Worm (Caenorhabditis elegans) whole organism, young adult: ENCODE results near the gene Y15E3A.3.
A peak's percentile ranks its signal among the peaks of the same experiment; 100 is the strongest.

Source experiments
- B0019.2 ChIP-seq: fragments of 200-800 bp; sonication (Bioruptor generic); conservative IDR thresholded peaks from 2 replicates; pipeline ENCODE4 v1.3.6; 2022; ENCODE audit warnings: missing genetic modification reagents, missing genetic modification characterization, missing compliant biosample characterization
- B0336.3 ChIP-seq: fragments of 200-800 bp; sonication (Bioruptor generic); IDR thresholded peaks from 2 replicates; pipeline ENCODE4 v1.3.6; 2022; ENCODE audit warnings: missing genetic modification characterization, missing compliant biosample characterization
- C17E4.6 ChIP-seq: fragments of 200-800 bp; sonication (Bioruptor generic); IDR thresholded peaks from 2 replicates; pipeline ENCODE4 v1.3.6; 2022; ENCODE audit warnings: missing genetic modification reagents, missing genetic modification characterization, missing compliant biosample characterization
- F22D6.2 ChIP-seq: sonication (generic microtip); optimal IDR thresholded peaks from 2 replicates; lab custom pipeline; 2016; ENCODE audit warnings: mild to moderate bottlenecking, missing genetic modification characterization, missing compliant biosample characterization
- F23B12.7 ChIP-seq: sonication (generic microtip); optimal IDR thresholded peaks from 2 replicates; lab custom pipeline; 2017; ENCODE audit warnings: missing genetic modification characterization, mild to moderate bottlenecking, missing compliant biosample characterization, antibody characterized with exemption, moderate library complexity; ENCODE audit not compliant: insufficient read depth
- F33H1.4 ChIP-seq: fragments of 200-800 bp; sonication (Bioruptor generic); IDR thresholded peaks from 2 replicates; pipeline ENCODE4 v1.3.6; 2022; ENCODE audit warnings: missing genetic modification reagents, missing genetic modification characterization, missing compliant biosample characterization
- F49E8.2 ChIP-seq: sonication (generic microtip); optimal IDR thresholded peaks from 3 replicates; lab custom pipeline; 2017; ENCODE audit warnings: missing genetic modification characterization, mild to moderate bottlenecking, missing compliant biosample characterization, antibody characterized with exemption, moderate library complexity; ENCODE audit not compliant: insufficient read depth
- F57C9.4 ChIP-seq: sonication (generic microtip); optimal IDR thresholded peaks from 2 replicates; lab custom pipeline; 2017; ENCODE audit warnings: mild to moderate bottlenecking, missing genetic modification characterization, missing compliant biosample characterization
- Y56A3A.18 ChIP-seq: fragments of 200-800 bp; sonication (Bioruptor generic); IDR thresholded peaks from 2 replicates; pipeline ENCODE4 v1.3.6; 2022; ENCODE audit warnings: missing genetic modification reagents, missing genetic modification characterization, missing compliant biosample characterization
- atf-7 ChIP-seq: sonication (generic microtip); optimal IDR thresholded peaks from 2 replicates; lab custom pipeline; 2017; ENCODE audit warnings: mild to moderate bottlenecking, missing genetic modification characterization, missing compliant biosample characterization
- ccch-3 ChIP-seq: fragments of 200-800 bp; sonication (Bioruptor generic); optimal IDR thresholded peaks from 2 replicates; lab custom pipeline; 2018; ENCODE audit warnings: mild to moderate bottlenecking, missing genetic modification characterization, missing compliant biosample characterization
- cebp-1 ChIP-seq, 2 experiments: fragments of 200-800 bp in 1 of 2; sonication (Bioruptor generic) in 1 of 2; sonication (generic microtip) in 1 of 2; IDR thresholded peaks in 1 of 2; optimal IDR thresholded peaks in 1 of 2; 2 replicates each; pipeline versions ENCODE4 v1.3.6 to Lab custom; 2017 to 2022; ENCODE audit warnings: missing compliant biosample characterization in 2 of 2, missing genetic modification characterization in 2 of 2, mild to moderate bottlenecking in 1 of 2, missing genetic modification reagents in 1 of 2, moderate library complexity in 1 of 2
- ceh-40 ChIP-seq: fragments of 200-800 bp; sonication (Bioruptor generic); IDR thresholded peaks from 2 replicates; pipeline ENCODE4 v1.3.6; 2022; ENCODE audit warnings: missing genetic modification characterization, missing compliant biosample characterization
- ceh-58 ChIP-seq: fragments of 200-800 bp; sonication (Bioruptor generic); IDR thresholded peaks from 2 replicates; pipeline ENCODE4 v1.3.6; 2022; ENCODE audit warnings: missing genetic modification characterization, missing compliant biosample characterization
- dpl-1 ChIP-seq: fragments of 150-350 bp; optimal IDR thresholded peaks from 2 replicates; lab custom pipeline; 2014; ENCODE audit warnings: missing biosample characterization, missing genetic modification reagents, missing genetic modification characterization
- efl-1 ChIP-seq: fragments of 150-350 bp; optimal IDR thresholded peaks from 2 replicates; lab custom pipeline; 2014; ENCODE audit warnings: missing biosample characterization, missing genetic modification reagents, missing genetic modification characterization
- egl-18 ChIP-seq: fragments of 200-800 bp; sonication (Bioruptor generic); IDR thresholded peaks from 2 replicates; pipeline ENCODE4 v1.3.6; 2022; ENCODE audit warnings: missing genetic modification reagents, missing genetic modification characterization, missing compliant biosample characterization
- hlh-12 ChIP-seq: sonication (generic microtip); optimal IDR thresholded peaks from 2 replicates; lab custom pipeline; 2016; ENCODE audit warnings: missing genetic modification characterization, missing compliant biosample characterization
- hlh-26 ChIP-seq: fragments of 200-800 bp; sonication (Bioruptor generic); conservative IDR thresholded peaks from 2 replicates; pipeline ENCODE4 v1.3.6; 2022; ENCODE audit warnings: missing genetic modification reagents, missing genetic modification characterization, missing compliant biosample characterization
- hmg-1.2 ChIP-seq: fragments of 200-800 bp; sonication (Bioruptor generic); IDR thresholded peaks from 2 replicates; pipeline ENCODE4 v1.3.6; 2022; ENCODE audit warnings: missing genetic modification reagents, missing genetic modification characterization, missing compliant biosample characterization
- hrde-1 ChIP-seq: sonication (generic microtip); optimal IDR thresholded peaks from 2 replicates; lab custom pipeline; 2016; ENCODE audit warnings: missing genetic modification characterization, mild to moderate bottlenecking, missing compliant biosample characterization, moderate library complexity, missing genotype, missing genetic modification reagents, borderline replicate concordance
- let-526 ChIP-seq: fragments of 200-800 bp; sonication (Bioruptor generic); IDR thresholded peaks from 2 replicates; pipeline ENCODE4 v1.3.6; 2022; ENCODE audit warnings: missing genetic modification reagents, missing genetic modification characterization, missing compliant biosample characterization
- let-607 ChIP-seq, 2 experiments: fragments of 200-800 bp in 1 of 2; sonication (Bioruptor generic) in 1 of 2; sonication (generic microtip) in 1 of 2; optimal IDR thresholded peaks; 2 replicates each; lab custom pipeline; 2016 to 2018; ENCODE audit warnings: mild to moderate bottlenecking in 2 of 2, missing compliant biosample characterization in 2 of 2, missing genetic modification characterization in 2 of 2, moderate library complexity in 2 of 2, missing genotype in 1 of 2
- lin-26 ChIP-seq: fragments of 200-800 bp; sonication (Bioruptor generic); IDR thresholded peaks from 2 replicates; pipeline ENCODE4 v1.3.6; 2022; ENCODE audit warnings: missing genetic modification reagents, missing genetic modification characterization, missing compliant biosample characterization
- lsy-27 ChIP-seq: sonication (generic microtip); optimal IDR thresholded peaks from 2 replicates; lab custom pipeline; 2017; ENCODE audit warnings: missing genetic modification characterization, mild to moderate bottlenecking, missing compliant biosample characterization, antibody characterized with exemption, missing genotype, borderline replicate concordance; ENCODE audit not compliant: insufficient read depth
- madf-10 ChIP-seq: sonication (generic microtip); optimal IDR thresholded peaks from 2 replicates; lab custom pipeline; 2016; ENCODE audit warnings: mild to moderate bottlenecking, missing genetic modification characterization, missing compliant biosample characterization
- madf-3 ChIP-seq: fragments of 200-800 bp; sonication (Bioruptor generic); IDR thresholded peaks from 2 replicates; pipeline ENCODE4 v1.3.6; 2022; ENCODE audit warnings: missing genetic modification reagents, missing genetic modification characterization, missing compliant biosample characterization
- mel-28 ChIP-seq: sonication (generic microtip); optimal IDR thresholded peaks from 2 replicates; lab custom pipeline; 2016; ENCODE audit warnings: borderline replicate concordance, mild to moderate bottlenecking, missing genetic modification characterization, missing compliant biosample characterization
- nfya-1 ChIP-seq: sonication (generic microtip); optimal IDR thresholded peaks from 2 replicates; lab custom pipeline; 2017; ENCODE audit warnings: antibody characterized with exemption, missing compliant biosample characterization, missing genetic modification characterization, borderline replicate concordance; ENCODE audit not compliant: insufficient read depth
- nfyb-1 ChIP-seq: fragments of 200-800 bp; sonication (Bioruptor generic); IDR thresholded peaks from 2 replicates; pipeline ENCODE4 v1.3.6; 2022; ENCODE audit warnings: missing genetic modification reagents, missing genetic modification characterization, missing compliant biosample characterization
- nhr-179 ChIP-seq: sonication (generic microtip); optimal IDR thresholded peaks from 2 replicates; lab custom pipeline; 2016; ENCODE audit warnings: mild to moderate bottlenecking, missing genetic modification characterization, missing compliant biosample characterization
- nhr-80 ChIP-seq: sonication (generic microtip); optimal IDR thresholded peaks from 2 replicates; lab custom pipeline; 2016; ENCODE audit warnings: missing genetic modification characterization, missing compliant biosample characterization
- nhr-90 ChIP-seq: sonication (generic microtip); optimal IDR thresholded peaks from 2 replicates; lab custom pipeline; 2016; ENCODE audit warnings: missing genotype, mild to moderate bottlenecking, missing genetic modification characterization, missing compliant biosample characterization
- rcor-1 ChIP-seq: fragments of 200-800 bp; sonication (Bioruptor generic); IDR thresholded peaks from 2 replicates; pipeline ENCODE4 v1.3.6; 2022; ENCODE audit warnings: missing genetic modification reagents, missing genetic modification characterization, missing compliant biosample characterization
- repo-1 ChIP-seq: sonication (generic microtip); optimal IDR thresholded peaks from 2 replicates; lab custom pipeline; 2017; ENCODE audit warnings: mild to moderate bottlenecking, missing genetic modification characterization, missing compliant biosample characterization
- rpc-1 ChIP-seq, 2 experiments: fragments of 150-350 bp in 1 of 2; sonication (generic microtip) in 1 of 2; optimal IDR thresholded peaks; 2 replicates each; lab custom pipeline; 2014 to 2018; ENCODE audit warnings: missing biosample characterization in 1 of 2, missing genetic modification characterization in 1 of 2, missing genetic modification reagents in 1 of 2, missing genotype in 1 of 2
- sea-2 ChIP-seq: fragments of 200-800 bp; sonication (Bioruptor generic); IDR thresholded peaks from 2 replicates; pipeline ENCODE4 v1.3.6; 2022; ENCODE audit warnings: missing genetic modification characterization, missing compliant biosample characterization
- somi-1 ChIP-seq: fragments of 200-800 bp; sonication (Bioruptor generic); optimal IDR thresholded peaks from 2 replicates; lab custom pipeline; 2018; ENCODE audit warnings: mild to moderate bottlenecking, missing genetic modification characterization, missing compliant biosample characterization
- tbx-9 ChIP-seq: sonication (generic microtip); optimal IDR thresholded peaks from 2 replicates; lab custom pipeline; 2016; ENCODE audit warnings: borderline replicate concordance, missing genetic modification characterization, inconsistent platforms, missing compliant biosample characterization
- tlf-1 ChIP-seq: fragments of 200-800 bp; sonication (Bioruptor generic); optimal IDR thresholded peaks from 2 replicates; lab custom pipeline; 2018; ENCODE audit warnings: mild to moderate bottlenecking, missing genetic modification characterization, missing compliant biosample characterization
- xnd-1 ChIP-seq: sonication (generic microtip); optimal IDR thresholded peaks from 2 replicates; lab custom pipeline; 2016; ENCODE audit warnings: missing genotype, missing genetic modification reagents, missing genetic modification characterization, missing compliant biosample characterization
- ztf-22 ChIP-seq: fragments of 200-800 bp; sonication (Bioruptor generic); optimal IDR thresholded peaks from 2 replicates; lab custom pipeline; 2018; ENCODE audit warnings: mild to moderate bottlenecking, missing genetic modification characterization, moderate library complexity, missing compliant biosample characterization
- ztf-26 ChIP-seq: sonication (generic microtip); optimal IDR thresholded peaks from 2 replicates; lab custom pipeline; 2017; ENCODE audit warnings: missing genetic modification characterization, missing compliant biosample characterization

Gene Y15E3A.3

DNA sequence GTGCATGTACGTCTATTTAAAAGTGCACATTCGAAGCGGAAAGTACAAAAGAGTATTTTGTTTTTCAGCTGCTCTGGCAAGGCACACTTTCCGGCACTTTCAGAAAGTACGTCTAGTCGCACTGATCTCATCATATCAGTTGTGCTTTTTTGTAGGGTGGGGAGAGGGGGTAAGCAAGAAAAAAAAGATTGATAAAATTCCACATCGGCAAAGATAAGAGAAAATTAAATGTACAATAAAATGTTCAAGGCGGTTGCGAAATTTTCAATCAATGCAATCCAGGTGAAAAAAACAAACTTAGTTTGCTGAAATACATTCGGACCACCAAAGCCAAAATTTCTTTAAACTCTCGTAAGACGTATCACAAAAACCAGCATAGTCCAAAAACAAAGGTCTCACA lies 49.4 kb downstream of the Y15E3A.3 start:
- TF ChIP-seq nhr-90 (tag; lab: Kevin White, UChicago) (no peak), somi-1 (GFP tag; lab: Kevin White, UChicago) (no peak), ztf-26 (no peak), cebp-1 (GFP tag; IDR thresholded peaks at IDR 0.05; lab: Robert Waterston, UW) (peak; percentile 86), cebp-1 (tag; optimal IDR thresholded peaks at IDR 0.05; lab: Kevin White, UChicago) (peak; percentile 88), nhr-80 (tag; lab: Kevin White, UChicago) (peak; percentile 59), ccch-3 (GFP tag; lab: Kevin White, UChicago) (no peak), F57C9.4 (tag; lab: Kevin White, UChicago) (no peak), nfyb-1 (no peak), hlh-26 (GFP tag; lab: Robert Waterston, UW) (no peak), let-526 (GFP tag; lab: Robert Waterston, UW) (no peak), F33H1.4 (no peak), egl-18 (GFP tag; lab: Robert Waterston, UW) (no peak), madf-10 (tag; lab: Kevin White, UChicago) (no peak), lin-26 (GFP tag; lab: Robert Waterston, UW) (no peak), B0336.3 (GFP tag; lab: Robert Waterston, UW) (no peak), tlf-1 (no peak), rcor-1 (GFP tag; lab: Robert Waterston, UW) (no peak), ceh-58 (GFP tag; lab: Robert Waterston, UW) (no peak)

ce11 chrX:15274827-15275761 lies 50.5 kb downstream of the Y15E3A.3 start:
- no peak for TF ChIP-seq mel-28 (tag; lab: Kevin White, UChicago)
- no peak for TF ChIP-seq Y56A3A.18 (GFP tag; lab: Robert Waterston, UW)
- TF ChIP-seq nfya-1 (tag; lab: Kevin White, UChicago) = no peak
- TF ChIP-seq nhr-179 = no peak
- TF ChIP-seq hmg-1.2 = peak; percentile 48; the same call in 1 of the 2 replicates
- no peak for TF ChIP-seq egl-18 (GFP tag; lab: Robert Waterston, UW)
- peak; percentile 41 for TF ChIP-seq atf-7 (tag; lab: Kevin White, UChicago)
- no peak for TF ChIP-seq tbx-9
- TF ChIP-seq ccch-3 (GFP tag; lab: Kevin White, UChicago) = no peak
- no peak for TF ChIP-seq rpc-1 (optimal IDR thresholded peaks at IDR 0.05; lab: Kevin White, UChicago)
- TF ChIP-seq rpc-1 (tag; optimal IDR thresholded peaks at IDR 0.05; lab: Kevin White, UChicago) = no peak
- peak; percentile 14 for TF ChIP-seq repo-1 (tag; lab: Kevin White, UChicago)
- TF ChIP-seq C17E4.6 (GFP tag; lab: Robert Waterston, UW) = no peak
- TF ChIP-seq efl-1 (GFP tag; lab: Kevin White, UChicago) = no peak
- no peak for TF ChIP-seq dpl-1
- TF ChIP-seq xnd-1 (tag; lab: Kevin White, UChicago) = no peak
- TF ChIP-seq hlh-12 (tag; lab: Kevin White, UChicago) = no peak
- no peak for TF ChIP-seq madf-3
- no peak for TF ChIP-seq F22D6.2 (tag; lab: Kevin White, UChicago)
- TF ChIP-seq F33H1.4 = no peak
- TF ChIP-seq lsy-27 = no peak
- no peak for TF ChIP-seq B0019.2 (GFP tag; lab: Robert Waterston, UW)
- TF ChIP-seq somi-1 (GFP tag; lab: Kevin White, UChicago) = peak; percentile 71
- TF ChIP-seq F23B12.7 (tag; lab: Kevin White, UChicago) = no peak
- TF ChIP-seq hrde-1 (tag; lab: Kevin White, UChicago) = no peak
- no peak for TF ChIP-seq rcor-1 (GFP tag; lab: Robert Waterston, UW)
- no peak for TF ChIP-seq let-607 (tag; optimal IDR thresholded peaks at IDR 0.05; lab: Kevin White, UChicago)
- no peak for TF ChIP-seq F49E8.2 (tag; lab: Kevin White, UChicago)
- TF ChIP-seq sea-2 = no peak
- TF ChIP-seq nhr-90 (tag; lab: Kevin White, UChicago) = no peak
- TF ChIP-seq ceh-40 (GFP tag; lab: Robert Waterston, UW) = no peak
- TF ChIP-seq ztf-22 = no peak
